Fruit fly (Drosophila melanogaster) whole organism, embryonic: Measurements from ENCODE around the gene ATP7.

ENCODE experiments used
- Asciz ChIP-seq: fragments of 200-800 bp; sonication (Bioruptor generic); optimal IDR thresholded peaks from 2 replicates; lab custom pipeline; 2017; ENCODE audit warnings: missing biosample characterization, mild to moderate bottlenecking, missing genetic modification characterization, missing genetic modification reagents
- B-H2 ChIP-seq: fragments of 200-800 bp; sonication (Bioruptor generic); optimal IDR thresholded peaks from 2 replicates; lab custom pipeline; 2018; ENCODE audit warnings: missing biosample characterization, mild to moderate bottlenecking, missing genetic modification characterization
- Bgb ChIP-seq: fragments of 200-800 bp; sonication (Bioruptor generic); IDR thresholded peaks from 2 replicates; pipeline ENCODE4 v1.3.6; 2022; ENCODE audit warnings: missing biosample characterization, missing genetic modification characterization; ENCODE audit not compliant: partially characterized antibody
- CG1024 ChIP-seq: fragments of 200-800 bp; sonication (Bioruptor generic); IDR thresholded peaks from 2 replicates; pipeline ENCODE4 v1.3.6; 2022; ENCODE audit warnings: missing biosample characterization, missing genetic modification characterization
- CG12391 ChIP-seq: fragments of 200-800 bp; sonication (Bioruptor generic); optimal IDR thresholded peaks from 3 replicates; lab custom pipeline; 2018; ENCODE audit warnings: missing biosample characterization, mild to moderate bottlenecking, missing genetic modification characterization, moderate library complexity
- CG12744 ChIP-seq: fragments of 200-800 bp; sonication (Bioruptor generic); optimal IDR thresholded peaks from 2 replicates; lab custom pipeline; 2016; ENCODE audit warnings: missing biosample characterization, missing genetic modification characterization
- CG13123 ChIP-seq: fragments of 200-800 bp; sonication (Bioruptor generic); optimal IDR thresholded peaks from 2 replicates; lab custom pipeline; 2016; ENCODE audit warnings: missing biosample characterization, missing genetic modification characterization
- CG14965 ChIP-seq: fragments of 200-800 bp; sonication (Bioruptor generic); optimal IDR thresholded peaks from 2 replicates; lab custom pipeline; 2016; ENCODE audit warnings: missing biosample characterization, missing genetic modification characterization, borderline replicate concordance
- CG15073 ChIP-seq: fragments of 200-800 bp; sonication (Bioruptor generic); optimal IDR thresholded peaks from 2 replicates; lab custom pipeline; 2016; ENCODE audit warnings: missing biosample characterization, missing genetic modification characterization
- CG17361 ChIP-seq: fragments of 200-800 bp; sonication (Bioruptor generic); IDR thresholded peaks from 3 replicates; pipeline ENCODE4 v1.3.6; 2022; ENCODE audit warnings: missing biosample characterization, missing genetic modification characterization
- CG17829 ChIP-seq: fragments of 200-800 bp; optimal IDR thresholded peaks from 2 replicates; lab custom pipeline; 2019; ENCODE audit warnings: missing biosample characterization, mild to moderate bottlenecking, missing genetic modification characterization, moderate library complexity
- CG18599 ChIP-seq: fragments of 200-800 bp; sonication (Bioruptor generic); optimal IDR thresholded peaks from 3 replicates; lab custom pipeline; 2017; ENCODE audit warnings: missing biosample characterization, missing genetic modification characterization, mild to moderate bottlenecking, moderate library complexity, missing genetic modification reagents
- CG30431 ChIP-seq: fragments of 200-800 bp; sonication (Bioruptor generic); optimal IDR thresholded peaks from 2 replicates; lab custom pipeline; 2017; ENCODE audit warnings: missing biosample characterization, missing genetic modification characterization
- CG32772 ChIP-seq: fragments of 200-800 bp; sonication (Bioruptor generic); IDR thresholded peaks from 2 replicates; pipeline ENCODE4 v1.3.6; 2022; ENCODE audit warnings: missing biosample characterization, missing genetic modification characterization
- CG3995 ChIP-seq: fragments of 200-800 bp; sonication (Bioruptor generic); optimal IDR thresholded peaks from 3 replicates; lab custom pipeline; 2016; ENCODE audit warnings: missing biosample characterization, missing genetic modification characterization
- CG4282 ChIP-seq: fragments of 200-800 bp; sonication (Bioruptor generic); optimal IDR thresholded peaks from 2 replicates; lab custom pipeline; 2016; ENCODE audit warnings: missing biosample characterization, missing genetic modification characterization
- CG4820 ChIP-seq: fragments of 200-800 bp; sonication (Bioruptor generic); optimal IDR thresholded peaks from 3 replicates; lab custom pipeline; 2016; ENCODE audit warnings: missing biosample characterization, missing genetic modification characterization
- CG5180 ChIP-seq: fragments of 200-800 bp; sonication (Bioruptor generic); optimal IDR thresholded peaks from 3 replicates; lab custom pipeline; 2017; ENCODE audit warnings: missing biosample characterization, missing genetic modification characterization, mild to moderate bottlenecking, moderate library complexity, missing genetic modification reagents
- CG6813 ChIP-seq: fragments of 200-800 bp; sonication (Bioruptor generic); optimal IDR thresholded peaks from 2 replicates; lab custom pipeline; 2017; ENCODE audit warnings: missing biosample characterization, missing genetic modification characterization, mild to moderate bottlenecking, moderate library complexity, missing genetic modification reagents
- CG8924 ChIP-seq: fragments of 200-800 bp; optimal IDR thresholded peaks from 3 replicates; lab custom pipeline; 2019; ENCODE audit warnings: missing biosample characterization, mild to moderate bottlenecking, missing genetic modification characterization, moderate library complexity
- CkIIα-i1 ChIP-seq: fragments of 200-800 bp; sonication (Bioruptor generic); IDR thresholded peaks from 2 replicates; pipeline ENCODE4 v1.3.6; 2022; ENCODE audit warnings: missing biosample characterization, missing genetic modification characterization
- CoRest ChIP-seq: fragments of 200-800 bp; sonication (Bioruptor generic); optimal IDR thresholded peaks from 3 replicates; lab custom pipeline; 2018; ENCODE audit warnings: missing biosample characterization, mild to moderate bottlenecking, missing genetic modification characterization, moderate library complexity
- Eip74EF ChIP-seq, 2 experiments: fragments of 200-800 bp in 1 of 2; fragments of >200 bp in 1 of 2; sonication (Bioruptor generic) in 1 of 2; optimal IDR thresholded peaks; 2 replicates each; lab custom pipeline; 2017 to 2019; ENCODE audit warnings: missing biosample characterization in 2 of 2, missing genetic modification characterization in 2 of 2, mild to moderate bottlenecking in 1 of 2, moderate library complexity in 1 of 2
- Fer2 ChIP-seq: fragments of 200-800 bp; sonication (Bioruptor generic); optimal IDR thresholded peaks from 2 replicates; lab custom pipeline; 2018; ENCODE audit warnings: missing biosample characterization, mild to moderate bottlenecking, missing genetic modification characterization, moderate library complexity
- HHEX ChIP-seq: fragments of 200-800 bp; sonication (Bioruptor generic); optimal IDR thresholded peaks from 3 replicates; lab custom pipeline; 2017; ENCODE audit warnings: missing biosample characterization, mild to moderate bottlenecking, missing genetic modification characterization, missing genetic modification reagents
- HLHmδ ChIP-seq: fragments of 200-800 bp; sonication (Bioruptor generic); optimal IDR thresholded peaks from 2 replicates; lab custom pipeline; 2018; ENCODE audit warnings: missing biosample characterization, mild to moderate bottlenecking, missing genetic modification characterization, moderate library complexity
- HmgD ChIP-seq: fragments of 200-800 bp; sonication (Bioruptor generic); optimal IDR thresholded peaks from 3 replicates; lab custom pipeline; 2016; ENCODE audit warnings: missing biosample characterization, missing genetic modification characterization
- Hr3 ChIP-seq: fragments of 200-800 bp; sonication (Bioruptor generic); optimal IDR thresholded peaks from 3 replicates; lab custom pipeline; 2016; ENCODE audit warnings: missing biosample characterization, missing genetic modification characterization
- Hr39 ChIP-seq: fragments of >200 bp; optimal IDR thresholded peaks from 2 replicates; lab custom pipeline; 2017
- Neu2 ChIP-seq: fragments of 200-800 bp; sonication (Bioruptor generic); optimal IDR thresholded peaks from 3 replicates; lab custom pipeline; 2016; ENCODE audit warnings: missing biosample characterization, missing genetic modification characterization, borderline replicate concordance
- Nf-YA ChIP-seq: fragments of 200-800 bp; sonication (Bioruptor generic); IDR thresholded peaks from 2 replicates; pipeline ENCODE4 v1.3.6; 2022; ENCODE audit warnings: missing biosample characterization, missing genetic modification characterization
- Oli ChIP-seq: fragments of 200-800 bp; sonication (Bioruptor generic); optimal IDR thresholded peaks from 2 replicates; lab custom pipeline; 2018; ENCODE audit warnings: missing biosample characterization, mild to moderate bottlenecking, missing genetic modification characterization, moderate library complexity
- Xrp1 ChIP-seq: fragments of 200-800 bp; sonication (Bioruptor generic); IDR thresholded peaks from 2 replicates; pipeline ENCODE4 v1.3.6; 2022; ENCODE audit warnings: missing biosample characterization, missing genetic modification characterization
- crol ChIP-seq: fragments of 200-800 bp; sonication (Bioruptor generic); IDR thresholded peaks from 2 replicates; pipeline ENCODE4 v1.3.6; 2022; ENCODE audit warnings: missing biosample characterization, missing genetic modification characterization
- disco-r ChIP-seq: fragments of 200-800 bp; sonication (Bioruptor generic); optimal IDR thresholded peaks from 2 replicates; lab custom pipeline; 2016; ENCODE audit warnings: missing biosample characterization, missing genetic modification characterization
- dpn ChIP-seq, 2 experiments: fragments of 200-800 bp; sonication (Bioruptor generic); optimal IDR thresholded peaks; 3 replicates each; lab custom pipeline; 2016; ENCODE audit warnings: missing biosample characterization in 2 of 2, missing genetic modification characterization in 2 of 2
- gfzf ChIP-seq: fragments of 200-800 bp; sonication (Bioruptor generic); optimal IDR thresholded peaks from 2 replicates; lab custom pipeline; 2016; ENCODE audit warnings: missing biosample characterization, mild to moderate bottlenecking, missing genetic modification characterization, moderate library complexity
- gsb ChIP-seq: fragments of 200-800 bp; sonication (Bioruptor generic); IDR thresholded peaks from 2 replicates; pipeline ENCODE4 v1.3.6; 2022; ENCODE audit warnings: missing biosample characterization, missing genetic modification characterization
- hbn ChIP-seq: fragments of 200-800 bp; sonication (Bioruptor generic); IDR thresholded peaks from 2 replicates; pipeline ENCODE4 v1.3.6; 2022; ENCODE audit warnings: missing biosample characterization, missing genetic modification characterization; ENCODE audit not compliant: partially characterized antibody
- kay ChIP-seq: fragments of 200-800 bp; sonication (Bioruptor generic); optimal IDR thresholded peaks from 2 replicates; lab custom pipeline; 2016; ENCODE audit warnings: missing biosample characterization, missing genetic modification characterization
- lola ChIP-seq, 3 experiments: fragments of >200 bp in 2 of 3; fragments of 200-800 bp in 1 of 3; sonication (Bioruptor generic) in 1 of 3; optimal IDR thresholded peaks; 2 replicates each; lab custom pipeline; 2017 to 2019; ENCODE audit warnings: missing biosample characterization in 3 of 3, missing genetic modification characterization in 3 of 3, mild to moderate bottlenecking in 1 of 3, moderate library complexity in 1 of 3
- mam ChIP-seq: fragments of 200-800 bp; sonication (Bioruptor generic); optimal IDR thresholded peaks from 3 replicates; lab custom pipeline; 2016; ENCODE audit warnings: missing biosample characterization, missing genetic modification characterization
- nau ChIP-seq: fragments of 200-800 bp; sonication (Bioruptor generic); optimal IDR thresholded peaks from 3 replicates; lab custom pipeline; 2017; ENCODE audit warnings: missing biosample characterization, mild to moderate bottlenecking, missing genetic modification characterization, missing genetic modification reagents
- nerfin-2 ChIP-seq: fragments of 200-800 bp; sonication (Bioruptor generic); IDR thresholded peaks from 2 replicates; pipeline ENCODE4 v1.3.6; 2022; ENCODE audit warnings: missing biosample characterization, missing genetic modification characterization; ENCODE audit not compliant: partially characterized antibody
- so ChIP-seq: fragments of 200-800 bp; sonication (Bioruptor generic); IDR thresholded peaks from 3 replicates; pipeline ENCODE4 v1.3.6; 2022; ENCODE audit warnings: missing biosample characterization, missing genetic modification characterization
- ssp ChIP-seq: fragments of 200-800 bp; sonication (Bioruptor generic); IDR thresholded peaks from 2 replicates; pipeline ENCODE4 v1.3.6; 2022; ENCODE audit warnings: missing biosample characterization, missing genetic modification characterization
- twi ChIP-seq: fragments of 200-800 bp; optimal IDR thresholded peaks from 2 replicates; lab custom pipeline; 2019; ENCODE audit warnings: missing biosample characterization, mild to moderate bottlenecking, missing genetic modification characterization, moderate library complexity

Gene ATP7

DNA sequence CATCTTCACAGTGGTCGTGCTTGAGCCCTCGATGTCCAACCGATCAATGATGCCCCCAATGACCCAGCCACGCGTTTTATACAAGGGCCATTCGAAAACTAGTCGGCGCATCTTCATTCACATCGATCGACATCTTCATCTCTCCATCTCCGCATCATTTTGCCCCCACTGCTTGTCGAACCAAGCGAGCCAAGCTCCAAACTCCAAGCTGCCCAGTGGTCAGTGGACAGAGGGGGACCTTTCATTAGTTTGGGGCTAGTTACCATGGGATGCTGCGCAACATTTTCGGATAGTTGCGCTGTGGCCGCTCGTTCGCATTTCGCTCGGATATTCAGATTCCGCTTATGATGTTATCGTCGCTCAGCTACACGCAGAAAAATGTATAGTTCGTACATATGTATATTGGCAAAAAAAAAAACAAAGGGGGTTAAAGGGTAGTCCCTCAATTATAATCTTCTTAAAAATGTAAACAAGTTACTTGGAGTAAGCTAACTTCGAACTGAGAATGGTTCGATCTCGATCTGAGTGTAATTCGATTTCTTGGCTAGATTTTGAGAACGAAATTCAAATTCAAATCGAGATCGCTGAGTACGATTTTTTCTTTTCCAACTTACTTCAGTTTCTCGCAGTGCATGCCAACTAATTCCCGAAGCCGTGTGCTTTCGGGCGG lies 8.6 kb upstream of the ATP7 start, which contains the start of gene CG15740 (continued):
- no peak for TF ChIP-seq CG13123 (GFP tag; lab: Kevin White, UChicago)
- peak; percentile 32 for TF ChIP-seq CoRest (tag; lab: Kevin White, UChicago)
- no peak for TF ChIP-seq nerfin-2 (GFP tag; lab: Robert Waterston, UW)
- peak; percentile 13 for TF ChIP-seq Hr3
- peak; percentile 67; the same call in 1 of the 3 replicates for TF ChIP-seq so
- no peak for TF ChIP-seq HmgD (GFP tag; lab: Kevin White, UChicago)
- TF ChIP-seq nau (GFP tag; lab: Kevin White, UChicago): no peak
- TF ChIP-seq mam: peak; percentile 23
- TF ChIP-seq twi: no peak
- TF ChIP-seq Hr39 (lab: Kevin White, UChicago): no peak
- TF ChIP-seq gsb (GFP tag; lab: Robert Waterston, UW): 0 out of 2 replicates have a peak, but pooled peaks have one; percentile 35
- peak; percentile 19 for TF ChIP-seq CG18599 (GFP tag; lab: Kevin White, UChicago)
- TF ChIP-seq CkIIα-i1 (GFP tag; lab: Robert Waterston, UW): no peak
- no peak for TF ChIP-seq kay (GFP tag; lab: Kevin White, UChicago)
- peak; percentile 41 for TF ChIP-seq Asciz
- no peak for TF ChIP-seq CG14965 (GFP tag; lab: Kevin White, UChicago)
- TF ChIP-seq CG1024 (GFP tag; lab: Robert Waterston, UW): 0 out of 2 replicates have a peak, but pooled peaks have one; percentile 16
- TF ChIP-seq Nf-YA: peak; percentile 50; the same call in 1 of the 2 replicates
- TF ChIP-seq Eip74EF (GFP tag; optimal IDR thresholded peaks at IDR 0.05; lab: Kevin White, UChicago): peak in 1 of 2 experiments; percentile 3
- TF ChIP-seq CG8924 (tag; lab: Kevin White, UChicago): no peak
- no peak for TF ChIP-seq CG3995 (GFP tag; lab: Kevin White, UChicago)
- TF ChIP-seq ssp (GFP tag; lab: Robert Waterston, UW): peak; percentile 47
- TF ChIP-seq B-H2 (GFP tag; lab: Kevin White, UChicago): no peak
- peak; percentile 26 for TF ChIP-seq CG4820 (GFP tag; lab: Kevin White, UChicago)
- TF ChIP-seq Oli (tag; lab: Kevin White, UChicago): peak; percentile 58
- peak; percentile 12 for TF ChIP-seq CG12391
- no peak for TF ChIP-seq Neu2 (GFP tag; lab: Kevin White, UChicago)
- 0 out of 2 replicates have a peak, but pooled peaks have one; percentile 23 for TF ChIP-seq crol
- TF ChIP-seq CG17361 (GFP tag; lab: Robert Waterston, UW): peak; percentile 44; the same call in 2 of the 3 replicates
- no peak for TF ChIP-seq disco-r (GFP tag; lab: Kevin White, UChicago)
- TF ChIP-seq CG32772 (GFP tag; lab: Robert Waterston, UW): 0 out of 2 replicates have a peak, but pooled peaks have one; percentile 20
- peak; percentile 14 for TF ChIP-seq HHEX (GFP tag; lab: Kevin White, UChicago)
- no peak for TF ChIP-seq CG30431 (GFP tag; lab: Kevin White, UChicago)

DNA sequence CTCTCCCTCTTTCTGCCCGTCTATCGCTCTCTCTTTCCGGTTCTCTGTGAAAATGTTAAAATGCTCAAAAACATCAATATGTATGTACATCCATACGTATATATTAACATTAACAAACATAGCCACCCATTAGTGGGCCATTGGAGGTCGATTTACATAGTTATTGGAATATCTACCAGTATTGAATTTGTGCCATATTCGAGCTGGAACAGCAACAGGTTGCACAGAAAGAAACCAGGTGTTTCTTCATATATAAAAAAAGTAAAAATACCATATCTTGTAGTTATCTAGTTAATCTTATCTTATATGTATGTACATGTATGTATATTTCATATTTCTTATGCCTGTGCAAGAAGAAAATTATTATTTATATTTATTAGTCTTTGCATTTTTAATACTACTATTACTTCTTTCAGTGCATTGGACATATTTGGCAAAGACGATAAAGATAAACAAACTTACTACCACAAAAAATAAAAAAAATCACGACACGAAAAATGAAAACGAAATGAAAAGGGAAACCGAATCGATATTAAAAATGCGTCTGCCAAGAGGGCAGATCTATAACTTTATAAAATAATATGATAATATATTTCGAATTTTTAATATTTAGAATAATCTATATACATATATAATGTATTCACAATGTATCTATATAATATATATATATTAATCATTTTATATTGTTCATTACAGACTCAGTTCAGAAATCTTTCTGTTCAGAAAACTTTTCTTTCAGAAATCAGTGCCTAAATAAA lies 6.1 kb upstream of the ATP7 start:
- TF ChIP-seq CG1024 (GFP tag; lab: Robert Waterston, UW) (0 out of 2 replicates have a peak, but pooled peaks have one; percentile 17), CoRest (tag; lab: Kevin White, UChicago) (peak; percentile 60), hbn (GFP tag; lab: Robert Waterston, UW) (no peak), lola (GFP tag; optimal IDR thresholded peaks at IDR 0.05; lab: Kevin White, UChicago) (no peak), dpn (GFP tag; optimal IDR thresholded peaks at IDR 0.05; lab: Kevin White, UChicago) (peak in 1 of 2 experiments; percentile 27), HLHmδ (GFP tag; lab: Kevin White, UChicago) (no peak), Asciz (peak; percentile 63), CG4282 (GFP tag; lab: Kevin White, UChicago) (no peak), CG15073 (GFP tag; lab: Kevin White, UChicago) (no peak), Bgb (no peak), gfzf (GFP tag; lab: Kevin White, UChicago) (no peak), CG6813 (GFP tag; lab: Kevin White, UChicago) (no peak), CG17829 (tag; lab: Kevin White, UChicago) (peak; percentile 34), CG5180 (GFP tag; lab: Kevin White, UChicago) (peak; percentile 2), Fer2 (peak; percentile 17), CG12744 (GFP tag; lab: Kevin White, UChicago) (no peak), Xrp1 (GFP tag; lab: Robert Waterston, UW) (peak; percentile 65; the same call in 1 of the 2 replicates)
